Worm (Caenorhabditis elegans) whole organism, L4/young adult: ENCODE measurements around the gene Y57G11C.41.

Experiments used
- W03F9.2 ChIP-seq: fragments of 150-350 bp; optimal IDR thresholded peaks from 2 replicates; lab custom pipeline; 2014; ENCODE audit warnings: missing biosample characterization, missing genetic modification characterization
- dao-5 ChIP-seq: sonication (generic microtip); optimal IDR thresholded peaks from 2 replicates; lab custom pipeline; 2016; ENCODE audit warnings: missing genotype, missing genetic modification characterization, moderate library complexity, missing compliant biosample characterization
- him-1 ChIP-seq: sonication (generic microtip); optimal IDR thresholded peaks from 2 replicates; lab custom pipeline; 2016; ENCODE audit warnings: missing genotype, missing genetic modification reagents, missing genetic modification characterization, missing compliant biosample characterization

Gene Y57G11C.41

DNA sequence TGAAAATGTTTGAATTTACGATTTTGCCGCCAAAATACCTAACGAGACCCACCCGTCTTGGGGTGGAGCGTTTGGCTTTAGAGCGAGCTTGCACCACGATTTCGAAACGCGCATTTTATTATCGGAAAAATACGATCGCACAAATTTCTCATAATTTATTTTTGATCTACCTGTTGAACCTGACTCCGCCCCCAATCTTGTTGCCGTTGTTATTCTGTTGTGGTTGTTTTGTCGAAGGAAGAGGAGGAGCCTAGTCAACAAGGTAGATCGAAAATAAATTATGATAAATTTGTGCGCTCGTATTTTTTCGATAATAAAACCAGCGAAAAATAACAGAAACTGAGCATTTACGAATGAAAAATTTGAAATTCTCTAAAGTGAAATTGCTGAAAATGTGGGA lies 47.3 kb downstream of the Y57G11C.41 start:
- no peak for TF ChIP-seq W03F9.2 (tag; lab: Kevin White, UChicago)
- no peak for TF ChIP-seq him-1 (tag; lab: Kevin White, UChicago)
- TF ChIP-seq dao-5 = no peak

DNA sequence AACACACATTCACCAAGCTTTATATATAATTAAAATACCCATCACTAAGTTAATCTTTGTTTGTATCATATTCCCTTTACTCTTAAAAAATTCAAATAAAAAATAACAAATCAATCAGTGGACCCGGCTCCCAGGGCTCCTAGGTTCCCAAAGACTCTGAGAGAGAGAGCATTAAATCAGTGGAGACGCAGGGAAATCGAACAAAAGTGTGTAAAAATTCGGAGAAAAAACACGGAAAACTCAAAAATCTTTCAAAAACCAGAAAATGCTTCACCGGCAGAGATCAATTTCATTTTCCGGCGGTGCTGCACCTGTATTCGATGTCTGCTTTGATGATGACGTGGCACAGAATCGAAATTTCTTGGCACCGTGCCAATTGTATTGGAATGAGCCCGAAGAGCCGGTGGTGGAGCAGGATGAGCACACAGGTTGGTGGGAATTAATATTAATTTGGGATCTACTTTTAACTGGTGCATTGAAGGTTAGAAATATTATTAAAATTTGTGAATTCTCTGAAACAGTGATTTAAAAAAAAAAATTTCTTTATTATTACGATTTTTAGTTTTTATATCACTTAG lies 48.1 kb downstream of the Y57G11C.41 start, which contains the start of gene anoh-2:
TSS of gene anoh-2 (plus strand) at position 255 of the 578 bp plus-strand sequence.
- TF ChIP-seq him-1 (tag; lab: Kevin White, UChicago) = no peak
- TF ChIP-seq W03F9.2 (tag; lab: Kevin White, UChicago) = no peak
- no peak for TF ChIP-seq dao-5

DNA sequence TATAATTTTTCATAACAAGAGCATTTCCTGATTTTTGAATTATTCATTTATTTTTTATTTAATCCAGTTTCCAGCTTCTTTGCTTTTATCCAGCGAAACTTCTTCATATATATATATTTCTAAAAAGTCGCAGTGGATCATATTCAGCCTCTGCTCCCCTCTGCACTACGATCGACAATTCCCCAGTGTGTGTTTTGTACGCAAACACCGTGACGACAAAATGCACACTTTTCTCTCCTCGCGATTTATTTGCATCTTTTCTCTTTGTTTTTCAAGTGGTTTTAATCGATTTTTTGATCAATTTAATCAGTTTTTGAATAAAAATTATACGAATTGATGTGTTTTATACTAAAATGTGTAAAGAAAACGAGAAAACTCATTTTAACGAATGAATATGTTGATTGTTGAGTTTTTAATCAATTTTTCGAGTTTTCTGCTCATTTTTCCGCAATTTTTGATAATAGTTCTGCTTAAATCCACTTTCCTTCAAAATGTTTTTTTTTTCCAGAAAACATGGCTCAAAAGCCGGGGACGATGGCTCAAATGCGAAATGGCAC lies 49.6 kb downstream of the Y57G11C.41 start, which contains the start of gene Y57G11C.33:
TSS of gene Y57G11C.33 (plus strand) at position 507 of the 557 bp plus-strand sequence.
- TF ChIP-seq dao-5 (no peak), him-1 (tag; lab: Kevin White, UChicago) (no peak), W03F9.2 (tag; lab: Kevin White, UChicago) (peak; percentile 19)
